3 fruit fly cellular contexts compared by ENCODE assay signal in the genomic region with DNA sequence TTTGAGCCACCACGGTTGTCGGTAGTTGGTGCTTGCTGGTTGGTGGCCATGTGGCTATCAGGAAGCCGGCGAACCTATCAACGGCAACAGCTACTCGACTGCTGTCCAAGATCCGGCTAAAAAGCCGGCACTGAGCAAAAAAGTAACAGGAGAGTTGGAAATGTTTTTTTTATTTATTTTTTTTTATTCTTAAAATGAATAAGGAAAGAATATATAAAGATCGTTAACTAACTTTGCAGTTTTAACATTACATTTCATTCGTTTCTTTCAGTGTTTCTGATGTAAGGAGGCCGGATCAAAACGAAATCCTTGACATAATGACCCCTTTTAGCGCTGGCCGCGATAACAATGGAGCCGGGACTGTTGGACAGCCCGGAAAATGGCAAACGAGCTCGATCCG.
TF ChIP-seq lines count a peak whose summit lies in the region.

No protein-coding gene starts in this region.

- no peak for TF ChIP-seq CTCF in whole organism, embryonic (GFP tag; optimal IDR thresholded peaks at IDR 0.05; lab: Kevin White, UChicago)

TF ChIP-seq in whole organism, embryonic, 481 proteins besides CTCF, POLR2A, EP300 and RAD21:
- TF ChIP-seq Drgx (GFP tag; IDR thresholded peaks at IDR 0.05; lab: Robert Waterston, UW) (peak; percentile 42; the same call in 1 of the 2 replicates), Ets65A (GFP tag; lab: Kevin White, UChicago) (peak; percentile 15), CG6765 (GFP tag; optimal IDR thresholded peaks at IDR 0.05; lab: Kevin White, UChicago) (no peak)

TF ChIP-seq in whole organism, prepupa, 60 proteins besides CTCF, POLR2A, EP300 and RAD21 (continues in another document):
- TF ChIP-seq svp (GFP tag; lab: Kevin White, UChicago) (peak; percentile 2), Hr39 (GFP tag; optimal IDR thresholded peaks at IDR 0.05; lab: Kevin White, UChicago) (no peak), CG6276 (GFP tag; optimal IDR thresholded peaks at IDR 0.05; lab: Kevin White, UChicago) (peak; percentile 29), CG10631 (GFP tag; optimal IDR thresholded peaks at IDR 0.05; lab: Kevin White, UChicago) (peak; percentile 22), CG7368 (GFP tag; optimal IDR thresholded peaks at IDR 0.05; lab: Kevin White, UChicago) (no peak), net (GFP tag; optimal IDR thresholded peaks at IDR 0.05; lab: Kevin White, UChicago) (no peak), CG8319 (GFP tag; optimal IDR thresholded peaks at IDR 0.05; lab: Kevin White, UChicago) (no peak), Lpt (GFP tag; optimal IDR thresholded peaks at IDR 0.05; lab: Kevin White, UChicago) (no peak), Eip78C (GFP tag; lab: Kevin White, UChicago) (peak; percentile 80), CG32006 (GFP tag; optimal IDR thresholded peaks at IDR 0.05; lab: Kevin White, UChicago) (peak; percentile 53), salr (GFP tag; optimal IDR thresholded peaks at IDR 0.05; lab: Kevin White, UChicago) (no peak), CG10669 (GFP tag; optimal IDR thresholded peaks at IDR 0.05; lab: Kevin White, UChicago) (peak; percentile 12), CG11294 (GFP tag; IDR thresholded peaks at IDR 0.05; lab: Robert Waterston, UW) (0 out of 2 replicates have a peak, but pooled peaks have one; percentile 16), dsx (GFP tag; optimal IDR thresholded peaks at IDR 0.05; lab: Kevin White, UChicago; ENCODE audit: poor library complexity, severe bottlenecking) (no peak), Sox102F (GFP tag; optimal IDR thresholded peaks at IDR 0.05; lab: Kevin White, UChicago) (no peak), CG34406 (GFP tag; optimal IDR thresholded peaks at IDR 0.05; lab: Kevin White, UChicago) (peak; percentile 0), CG8632 (GFP tag; optimal IDR thresholded peaks at IDR 0.05; lab: Kevin White, UChicago) (no peak), Hr4 (GFP tag; optimal IDR thresholded peaks at IDR 0.05; lab: Kevin White, UChicago) (peak; percentile 51), eg (GFP tag; IDR thresholded peaks at IDR 0.05; lab: Robert Waterston, UW) (peak; percentile 69), CG4318 (GFP tag; optimal IDR thresholded peaks at IDR 0.05; lab: Kevin White, UChicago) (peak; percentile 24), Smox (GFP tag; optimal IDR thresholded peaks at IDR 0.05; lab: Kevin White, UChicago) (no peak), CG6808 (GFP tag; optimal IDR thresholded peaks at IDR 0.05; lab: Kevin White, UChicago) (peak; percentile 8), CG6163 (GFP tag; IDR thresholded peaks at IDR 0.05; lab: Robert Waterston, UW) (peak; percentile 44; the same call in 1 of the 3 replicates), lz (GFP tag; optimal IDR thresholded peaks at IDR 0.05; lab: Kevin White, UChicago) (no peak), CG8119 (GFP tag; IDR thresholded peaks at IDR 0.05; lab: Robert Waterston, UW) (peak; percentile 57; the same call in 2 of the 3 replicates), Hr38 (GFP tag; optimal IDR thresholded peaks at IDR 0.05; lab: Kevin White, UChicago) (no peak), Gug (GFP tag; IDR thresholded peaks at IDR 0.05; lab: Robert Waterston, UW) (no peak), Met (GFP tag; optimal IDR thresholded peaks at IDR 0.05; lab: Kevin White, UChicago) (no peak), spab (GFP tag; optimal IDR thresholded peaks at IDR 0.05; lab: Kevin White, UChicago) (no peak), CG1621 (tag; optimal IDR thresholded peaks at IDR 0.05; lab: Kevin White, UChicago) (no peak), CG9139 (GFP tag; optimal IDR thresholded peaks at IDR 0.05; lab: Kevin White, UChicago) (no peak), Ets96B (tag; optimal IDR thresholded peaks at IDR 0.05; lab: Kevin White, UChicago) (peak; percentile 15), Eip93F (GFP tag; optimal IDR thresholded peaks at IDR 0.05; lab: Kevin White, UChicago) (no peak), fd85E (GFP tag; optimal IDR thresholded peaks at IDR 0.05; lab: Kevin White, UChicago) (no peak), CG3919 (GFP tag; optimal IDR thresholded peaks at IDR 0.05; lab: Kevin White, UChicago) (peak; percentile 15), Sox15 (GFP tag; optimal IDR thresholded peaks at IDR 0.05; lab: Kevin White, UChicago) (no peak), Ets21C (GFP tag; optimal IDR thresholded peaks at IDR 0.05; lab: Kevin White, UChicago) (no peak), CG11762 (GFP tag; optimal IDR thresholded peaks at IDR 0.05; lab: Kevin White, UChicago; ENCODE audit: insufficient read depth) (no peak), achi (GFP tag; optimal IDR thresholded peaks at IDR 0.05; lab: Kevin White, UChicago) (peak; percentile 22), acj6 (GFP tag; optimal IDR thresholded peaks at IDR 0.05; lab: Kevin White, UChicago) (no peak), topi (GFP tag; optimal IDR thresholded peaks at IDR 0.05; lab: Kevin White, UChicago) (no peak), fkh (GFP tag; optimal IDR thresholded peaks at IDR 0.05; lab: Kevin White, UChicago) (no peak)

TF ChIP-seq in whole organism, pupa, 21 proteins besides CTCF, POLR2A, EP300 and RAD21:
- TF ChIP-seq CG12605 (GFP tag; IDR thresholded peaks at IDR 0.05; lab: Robert Waterston, UW), result 0 out of 2 replicates have a peak, but pooled peaks have one; percentile 18
- no peak for TF ChIP-seq CG34367 (tag; optimal IDR thresholded peaks at IDR 0.05; lab: Kevin White, UChicago)
- TF ChIP-seq CG4496 (GFP tag; IDR thresholded peaks at IDR 0.05; lab: Robert Waterston, UW), result peak; percentile 71
- peak; percentile 31 for TF ChIP-seq CG14655 (GFP tag; optimal IDR thresholded peaks at IDR 0.05; lab: Kevin White, UChicago)
- no peak for TF ChIP-seq gl (tag; optimal IDR thresholded peaks at IDR 0.05; lab: Kevin White, UChicago)
- no peak for TF ChIP-seq D1 (tag; optimal IDR thresholded peaks at IDR 0.05; lab: Kevin White, UChicago)
- peak; percentile 71 for TF ChIP-seq CG32121 (GFP tag; IDR thresholded peaks at IDR 0.05; lab: Robert Waterston, UW)
- no peak for TF ChIP-seq CG9948 (tag; optimal IDR thresholded peaks at IDR 0.05; lab: Kevin White, UChicago)
- peak; percentile 41; the same call in 1 of the 3 replicates for TF ChIP-seq fd96Ca (GFP tag; IDR thresholded peaks at IDR 0.05; lab: Robert Waterston, UW)
- TF ChIP-seq CG13204 (GFP tag; optimal IDR thresholded peaks at IDR 0.05; lab: Kevin White, UChicago), result no peak
- TF ChIP-seq rn (GFP tag; IDR thresholded peaks at IDR 0.05; lab: Robert Waterston, UW), result no peak
- TF ChIP-seq Snoo (tag; optimal IDR thresholded peaks at IDR 0.05; lab: Kevin White, UChicago), result no peak
- TF ChIP-seq CG17806 (tag; optimal IDR thresholded peaks at IDR 0.05; lab: Kevin White, UChicago), result no peak
- peak; percentile 29 for TF ChIP-seq CG8159 (tag; optimal IDR thresholded peaks at IDR 0.05; lab: Kevin White, UChicago)
- no peak for TF ChIP-seq Pif1A (GFP tag; optimal IDR thresholded peaks at IDR 0.05; lab: Kevin White, UChicago)
- TF ChIP-seq Ets98B (GFP tag; IDR thresholded peaks at IDR 0.05; lab: Robert Waterston, UW), result no peak; the same call in 1 of the 2 replicates
- peak; percentile 6 for TF ChIP-seq Pif1B (GFP tag; optimal IDR thresholded peaks at IDR 0.05; lab: Kevin White, UChicago)
- TF ChIP-seq CG10348 (GFP tag; IDR thresholded peaks at IDR 0.05; lab: Robert Waterston, UW), result no peak
- TF ChIP-seq EcR (GFP tag; optimal IDR thresholded peaks at IDR 0.05; lab: Kevin White, UChicago), result no peak
- TF ChIP-seq CG15710 (tag; optimal IDR thresholded peaks at IDR 0.05; lab: Kevin White, UChicago), result no peak
- TF ChIP-seq CG8301 (tag; optimal IDR thresholded peaks at IDR 0.05; lab: Kevin White, UChicago), result no peak
